Worm (Caenorhabditis elegans) whole organism, young adult: ENCODE results near the gene B0432.10.

Source experiments
- die-1 ChIP-seq: sonication (generic microtip); optimal IDR thresholded peaks from 2 replicates; lab custom pipeline; 2016; ENCODE audit warnings: missing genotype, mild to moderate bottlenecking, missing genetic modification characterization, missing compliant biosample characterization
- ets-4 ChIP-seq: fragments of 200-800 bp; sonication (Bioruptor generic); optimal IDR thresholded peaks from 2 replicates; lab custom pipeline; 2018; ENCODE audit warnings: mild to moderate bottlenecking, missing genetic modification characterization, missing compliant biosample characterization
- nfya-2 ChIP-seq: fragments of 200-800 bp; sonication (Bioruptor generic); IDR thresholded peaks from 2 replicates; pipeline ENCODE4 v1.3.6; 2022; ENCODE audit warnings: missing genetic modification reagents, missing genetic modification characterization, missing compliant biosample characterization
- nfyb-1 ChIP-seq: fragments of 200-800 bp; sonication (Bioruptor generic); IDR thresholded peaks from 2 replicates; pipeline ENCODE4 v1.3.6; 2022; ENCODE audit warnings: missing genetic modification reagents, missing genetic modification characterization, missing compliant biosample characterization

DNA sequence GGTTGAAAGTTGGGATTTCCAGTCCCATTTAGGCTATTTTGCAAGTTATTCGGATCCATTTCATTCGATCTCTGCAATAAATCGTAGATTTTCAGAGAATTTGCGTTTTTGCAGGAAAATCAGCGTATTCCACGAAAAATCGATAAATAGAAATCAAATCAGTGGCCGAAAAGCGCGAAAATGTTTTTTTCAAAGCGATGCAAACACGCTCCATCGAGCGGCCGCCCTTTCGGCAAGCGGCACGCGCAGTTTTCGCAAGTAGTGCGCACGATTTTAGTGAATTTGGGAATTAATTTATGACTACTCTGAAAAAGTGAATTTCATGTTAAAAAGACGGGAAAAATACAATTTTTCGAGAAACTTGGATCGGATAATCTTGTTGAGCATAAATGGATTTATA lies 31.0 kb downstream of the B0432.10 start:
- TF ChIP-seq nfya-2 (GFP tag; lab: Robert Waterston, UW), result no peak
- TF ChIP-seq die-1 (tag; lab: Kevin White, UChicago), result peak; percentile 23
- peak; percentile 90 for TF ChIP-seq nfyb-1
- TF ChIP-seq ets-4, result peak; percentile 42
